Fruit fly (Drosophila melanogaster): Measurements from ENCODE around the gene CG44098.

- TF ChIP-seq psq (optimal IDR thresholded peaks at IDR 0.05) (no peak), usp (GFP tag; optimal IDR thresholded peaks at IDR 0.05) (no peak), CG8478 (optimal IDR thresholded peaks at IDR 0.05) (no peak), Dll (optimal IDR thresholded peaks at IDR 0.05) (no peak), pan (optimal IDR thresholded peaks at IDR 0.05) (no peak)
Measured at dm6 chr3R:4780721-4781120, 7.7 kb upstream of the CG44098 start.
